Worm (Caenorhabditis elegans): Measurements from ENCODE around the gene cyp-33E3.

Gene cyp-33E3

DNA sequence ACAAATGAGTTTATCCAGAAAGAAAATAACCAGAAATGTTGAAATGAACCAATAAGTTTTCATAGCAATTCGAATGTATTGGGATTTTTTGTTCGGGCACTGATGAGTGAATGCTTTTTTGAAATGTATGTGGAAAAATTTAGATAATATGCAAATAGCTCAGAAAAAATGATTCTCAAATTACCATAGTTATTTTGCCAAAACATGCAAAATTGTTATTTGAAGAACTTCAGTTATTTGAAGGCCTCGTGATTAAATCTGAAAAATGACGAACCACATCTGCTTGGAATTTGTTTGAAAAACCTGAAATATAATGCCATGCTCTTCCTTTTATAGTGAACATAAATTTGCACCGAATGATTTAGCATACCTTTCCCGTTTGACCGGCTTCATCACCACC is 43.3 kb downstream of the cyp-33E3 start, which contains the start of gene C49C8.6:
C49C8.6 (minus strand) TSS at position 101 of the 400 bp plus-strand sequence.
- no peak for TF ChIP-seq fos-1 (tag; optimal IDR thresholded peaks at IDR 0.05)
- TF ChIP-seq ces-1 (GFP tag; optimal IDR thresholded peaks at IDR 0.05), result no peak
- TF ChIP-seq F16B12.6 (tag; optimal IDR thresholded peaks at IDR 0.05), result no peak
- no peak for TF ChIP-seq nhr-47 (tag; optimal IDR thresholded peaks at IDR 0.05)
- no peak for TF ChIP-seq ceh-82 (tag; optimal IDR thresholded peaks at IDR 0.05)
- no peak for TF ChIP-seq unc-62 (GFP tag; optimal IDR thresholded peaks at IDR 0.05)
- no peak for TF ChIP-seq ceh-8 (GFP tag; optimal IDR thresholded peaks at IDR 0.05)
- TF ChIP-seq sptf-1 (tag; optimal IDR thresholded peaks at IDR 0.05), result no peak
- no peak for TF ChIP-seq C34B4.2 (tag; optimal IDR thresholded peaks at IDR 0.05)
- no peak for TF ChIP-seq isw-1 (GFP tag; IDR thresholded peaks at IDR 0.05)
- no peak for TF ChIP-seq nhr-90 (tag; optimal IDR thresholded peaks at IDR 0.05; ENCODE audit: poor library complexity)
- no peak for TF ChIP-seq elt-3 (tag; optimal IDR thresholded peaks at IDR 0.05)
- TF ChIP-seq lin-13 (GFP tag; optimal IDR thresholded peaks at IDR 0.05), result no peak
- TF ChIP-seq aha-1 (tag; optimal IDR thresholded peaks at IDR 0.05), result no peak
- no peak for TF ChIP-seq elt-2 (tag; optimal IDR thresholded peaks at IDR 0.05)
- TF ChIP-seq ceh-88 (GFP tag; IDR thresholded peaks at IDR 0.05), result no peak
- no peak for TF ChIP-seq hpl-2 (GFP tag; optimal IDR thresholded peaks at IDR 0.05)
- no peak for TF ChIP-seq pqm-1 (tag; optimal IDR thresholded peaks at IDR 0.05)
- no peak for TF ChIP-seq tbx-2 (tag; optimal IDR thresholded peaks at IDR 0.05)
- TF ChIP-seq unc-130 (tag; optimal IDR thresholded peaks at IDR 0.05), result no peak
